Worm (Caenorhabditis elegans) whole organism, L2 larva: ENCODE results near the gene scb-1.

ENCODE experiments used
- C34F6.9 ChIP-seq: fragments of 150-350 bp; optimal IDR thresholded peaks from 2 replicates; lab custom pipeline; 2014; ENCODE audit warnings: missing biosample characterization, missing genetic modification characterization
- F13H6.1 ChIP-seq: sonication (generic microtip); optimal IDR thresholded peaks from 2 replicates; lab custom pipeline; 2016; ENCODE audit warnings: missing genetic modification characterization, missing compliant biosample characterization
- R02D3.7 ChIP-seq: fragments of 150-350 bp; optimal IDR thresholded peaks from 2 replicates; lab custom pipeline; 2014; ENCODE audit warnings: missing biosample characterization, missing genetic modification characterization
- Y55F3AM.14 ChIP-seq: fragments of 200-800 bp; sonication (Bioruptor generic); optimal IDR thresholded peaks from 2 replicates; lab custom pipeline; 2018; ENCODE audit warnings: mild to moderate bottlenecking, missing genetic modification characterization, missing compliant biosample characterization
- ZK546.5 ChIP-seq: sonication (generic microtip); optimal IDR thresholded peaks from 2 replicates; lab custom pipeline; 2017; ENCODE audit warnings: missing biosample characterization, missing genetic modification characterization
- alr-1 ChIP-seq: fragments of 150-350 bp; optimal IDR thresholded peaks from 2 replicates; lab custom pipeline; 2014; ENCODE audit warnings: missing biosample characterization, missing genetic modification characterization
- aly-2 ChIP-seq: fragments of 150-350 bp; optimal IDR thresholded peaks from 2 replicates; lab custom pipeline; 2014; ENCODE audit warnings: missing biosample characterization, missing genetic modification characterization
- ama-1 ChIP-seq: fragments of 150-350 bp; optimal IDR thresholded peaks from 2 replicates; lab custom pipeline; 2018; ENCODE audit warnings: inconsistent platforms
- blmp-1 ChIP-seq: sonication (generic microtip); optimal IDR thresholded peaks from 2 replicates; lab custom pipeline; 2017; ENCODE audit warnings: missing genetic modification characterization, mild to moderate bottlenecking, missing compliant biosample characterization, antibody characterized with exemption, moderate library complexity; ENCODE audit not compliant: insufficient read depth
- ceh-16 ChIP-seq: fragments of 150-350 bp; optimal IDR thresholded peaks from 2 replicates; lab custom pipeline; 2014; ENCODE audit warnings: missing biosample characterization, missing genetic modification characterization
- crh-2 ChIP-seq: sonication (generic microtip); optimal IDR thresholded peaks from 2 replicates; lab custom pipeline; 2017; ENCODE audit warnings: missing biosample characterization, missing genetic modification characterization
- dmd-4 ChIP-seq: sonication (generic microtip); optimal IDR thresholded peaks from 2 replicates; lab custom pipeline; 2017; ENCODE audit warnings: missing biosample characterization, missing genetic modification characterization
- elt-1 ChIP-seq: fragments of 150-350 bp; optimal IDR thresholded peaks from 2 replicates; lab custom pipeline; 2014; ENCODE audit warnings: missing biosample characterization, missing genetic modification characterization
- elt-3 ChIP-seq: sonication (generic microtip); optimal IDR thresholded peaks from 2 replicates; lab custom pipeline; 2017; ENCODE audit warnings: missing biosample characterization, missing genetic modification characterization
- fos-1 ChIP-seq: fragments of 150-350 bp; optimal IDR thresholded peaks from 2 replicates; lab custom pipeline; 2014; ENCODE audit warnings: missing biosample characterization, missing genetic modification characterization
- gmeb-1 ChIP-seq: fragments of 150-350 bp; optimal IDR thresholded peaks from 2 replicates; lab custom pipeline; 2014; ENCODE audit warnings: missing biosample characterization, missing genetic modification characterization
- lin-11 ChIP-seq: fragments of 150-350 bp; sonication (generic microtip); optimal IDR thresholded peaks from 2 replicates; lab custom pipeline; 2014; ENCODE audit warnings: missing biosample characterization, missing genetic modification characterization, inconsistent platforms, mixed read lengths
- lin-13 ChIP-seq: fragments of 150-350 bp; optimal IDR thresholded peaks from 2 replicates; lab custom pipeline; 2014; ENCODE audit warnings: missing biosample characterization, missing genetic modification reagents, missing genetic modification characterization
- lin-39 ChIP-seq: fragments of 150-350 bp; optimal IDR thresholded peaks from 2 replicates; lab custom pipeline; 2014; ENCODE audit warnings: missing biosample characterization, missing genetic modification reagents, missing genetic modification characterization
- lsy-2 ChIP-seq, 2 experiments: fragments of 150-350 bp in 1 of 2; sonication (generic microtip) in 1 of 2; optimal IDR thresholded peaks; 2 replicates each; lab custom pipeline; 2014 to 2017; ENCODE audit warnings: missing biosample characterization in 2 of 2, missing genetic modification characterization in 2 of 2
- mab-5 ChIP-seq: fragments of 150-350 bp; optimal IDR thresholded peaks from 2 replicates; lab custom pipeline; 2014; ENCODE audit warnings: missing biosample characterization, missing genetic modification characterization
- mdl-1 ChIP-seq, 2 experiments: fragments of 150-350 bp in 1 of 2; sonication (generic microtip) in 1 of 2; optimal IDR thresholded peaks; 2 replicates each; lab custom pipeline; 2017; ENCODE audit warnings: missing biosample characterization in 2 of 2, missing genetic modification characterization in 2 of 2
- nhr-10 ChIP-seq: sonication (generic microtip); optimal IDR thresholded peaks from 2 replicates; lab custom pipeline; 2017; ENCODE audit warnings: missing biosample characterization, missing genetic modification characterization
- nhr-11 ChIP-seq: fragments of 150-350 bp; optimal IDR thresholded peaks from 2 replicates; lab custom pipeline; 2014; ENCODE audit warnings: missing biosample characterization, missing genetic modification characterization
- nhr-12 ChIP-seq: fragments of 150-350 bp; optimal IDR thresholded peaks from 2 replicates; lab custom pipeline; 2014; ENCODE audit warnings: missing biosample characterization, missing genetic modification characterization
- nhr-129 ChIP-seq: fragments of 150-350 bp; optimal IDR thresholded peaks from 2 replicates; lab custom pipeline; 2014; ENCODE audit warnings: missing biosample characterization, missing genetic modification characterization
- nhr-21 ChIP-seq: fragments of 150-350 bp; optimal IDR thresholded peaks from 2 replicates; lab custom pipeline; 2014; ENCODE audit warnings: missing biosample characterization, missing genetic modification characterization
- nhr-25 ChIP-seq: fragments of 150-350 bp; sonication (generic microtip); optimal IDR thresholded peaks from 3 replicates; lab custom pipeline; 2014; ENCODE audit warnings: missing biosample characterization, missing genetic modification characterization
- nhr-6 ChIP-seq: fragments of 150-350 bp; optimal IDR thresholded peaks from 2 replicates; lab custom pipeline; 2014; ENCODE audit warnings: missing biosample characterization, missing genetic modification characterization
- nhr-77 ChIP-seq: fragments of 150-350 bp; optimal IDR thresholded peaks from 2 replicates; lab custom pipeline; 2014; ENCODE audit warnings: missing biosample characterization, missing genetic modification characterization
- peb-1 ChIP-seq: fragments of 150-350 bp; optimal IDR thresholded peaks from 2 replicates; lab custom pipeline; 2014; ENCODE audit warnings: missing biosample characterization, missing genetic modification characterization
- sem-4 ChIP-seq: fragments of 150-350 bp; optimal IDR thresholded peaks from 2 replicates; lab custom pipeline; 2014; ENCODE audit warnings: missing biosample characterization, missing genetic modification reagents, missing genetic modification characterization
- sma-3 ChIP-seq: sonication (generic microtip); optimal IDR thresholded peaks from 2 replicates; lab custom pipeline; 2016; ENCODE audit warnings: missing genetic modification reagents, missing genetic modification characterization, missing compliant biosample characterization
- sma-9 ChIP-seq, 2 experiments: fragments of 150-350 bp in 1 of 2; sonication (generic microtip) in 1 of 2; optimal IDR thresholded peaks; 2 replicates each; lab custom pipeline; 2014 to 2016; ENCODE audit warnings: missing genetic modification characterization in 2 of 2, mild to moderate bottlenecking in 1 of 2, missing biosample characterization in 1 of 2, missing compliant biosample characterization in 1 of 2, missing genetic modification reagents in 1 of 2, moderate library complexity in 1 of 2
- snpc-4 ChIP-seq: fragments of 150-350 bp; optimal IDR thresholded peaks from 2 replicates; lab custom pipeline; 2014; ENCODE audit warnings: missing biosample characterization, missing genetic modification characterization
- unc-39 ChIP-seq: fragments of 150-350 bp; optimal IDR thresholded peaks from 2 replicates; lab custom pipeline; 2014; ENCODE audit warnings: missing biosample characterization, missing genetic modification characterization
- unc-55 ChIP-seq: fragments of 150-350 bp; sonication (generic microtip); optimal IDR thresholded peaks from 3 replicates; lab custom pipeline; 2014; ENCODE audit warnings: missing biosample characterization, missing genetic modification reagents, missing genetic modification characterization
- ztf-1 ChIP-seq: fragments of 200-800 bp; sonication (Bioruptor generic); conservative IDR thresholded peaks from 2 replicates; pipeline ENCODE4 v1.3.6; 2022; ENCODE audit warnings: missing genetic modification characterization, missing compliant biosample characterization
- ztf-4 ChIP-seq: fragments of 150-350 bp; optimal IDR thresholded peaks from 2 replicates; lab custom pipeline; 2014; ENCODE audit warnings: missing biosample characterization, missing genetic modification characterization

The scb-1 gene

DNA sequence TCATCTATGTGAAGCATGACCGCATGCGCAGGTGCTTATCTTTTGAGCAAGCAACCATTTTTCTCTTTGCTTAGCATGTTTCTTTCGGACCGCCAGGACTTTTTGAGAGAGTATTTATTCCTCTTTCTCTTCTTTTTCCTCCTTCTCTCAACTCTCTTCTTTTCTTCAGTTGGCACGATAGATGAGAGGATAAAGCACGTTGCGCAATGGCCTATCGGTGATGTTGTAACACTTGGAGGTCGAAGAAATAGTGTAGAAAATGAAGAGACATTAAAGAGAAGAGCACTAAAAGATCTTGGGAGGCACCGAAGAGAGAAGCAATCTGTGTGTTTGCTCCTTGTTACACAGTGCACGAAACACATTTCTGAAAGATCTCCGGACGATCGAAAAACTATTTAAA, 35.8 kb downstream of the scb-1 start (continued):
- TF ChIP-seq gmeb-1 (tag; lab: Kevin White, UChicago): no peak
- TF ChIP-seq nhr-77 (tag; lab: Kevin White, UChicago): no peak
- peak; percentile 33 for TF ChIP-seq lin-13 (GFP tag; lab: Kevin White, UChicago)
- TF ChIP-seq elt-3: no peak
- TF ChIP-seq Y55F3AM.14 (GFP tag; lab: Kevin White, UChicago): peak; percentile 5
- TF ChIP-seq sma-9 (GFP tag; optimal IDR thresholded peaks at IDR 0.05; lab: Kevin White, UChicago): peak; percentile 61
- TF ChIP-seq sma-9 (tag; optimal IDR thresholded peaks at IDR 0.05; lab: Kevin White, UChicago): no peak
- TF ChIP-seq F13H6.1: peak; percentile 84
- peak; percentile 38 for TF ChIP-seq mab-5 (tag; lab: Kevin White, UChicago)
- TF ChIP-seq blmp-1 (tag; lab: Kevin White, UChicago): no peak
- TF ChIP-seq nhr-6 (tag; lab: Kevin White, UChicago): no peak
- no peak for TF ChIP-seq nhr-11 (tag; lab: Kevin White, UChicago)
- TF ChIP-seq lin-39 (tag; lab: Kevin White, UChicago): no peak
- TF ChIP-seq unc-55 (GFP tag; lab: Kevin White, UChicago): peak; percentile 29
- TF ChIP-seq nhr-10 (tag; lab: Kevin White, UChicago): no peak
- TF ChIP-seq unc-39: no peak
- TF ChIP-seq aly-2: no peak
- TF ChIP-seq C34F6.9 (tag; lab: Kevin White, UChicago): peak; percentile 68
- no peak for TF ChIP-seq nhr-12 (tag; lab: Kevin White, UChicago)

DNA sequence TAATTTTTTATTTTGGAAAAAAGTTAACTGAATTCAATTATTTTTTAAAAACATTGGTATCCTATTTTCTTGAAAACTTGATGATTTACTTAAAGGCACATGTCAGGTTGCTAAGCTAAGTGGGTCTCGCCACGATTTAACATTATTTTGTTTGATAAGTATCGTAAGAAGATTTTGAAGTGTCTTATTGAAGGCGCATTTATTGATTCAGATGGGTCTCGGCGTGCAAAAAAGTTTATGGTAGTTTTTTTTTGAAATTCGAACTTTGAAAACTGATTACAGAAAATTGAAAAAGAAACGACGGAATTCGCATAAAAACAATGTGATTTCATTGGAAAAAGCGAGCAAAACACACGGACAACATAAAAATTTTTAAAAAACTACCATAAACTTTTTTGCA, 36.5 kb downstream of the scb-1 start:
- TF ChIP-seq mab-5 (tag; lab: Kevin White, UChicago): no peak
- TF ChIP-seq nhr-11 (tag; lab: Kevin White, UChicago): no peak
- no peak for TF ChIP-seq nhr-12 (tag; lab: Kevin White, UChicago)
- no peak for TF ChIP-seq crh-2 (tag; lab: Kevin White, UChicago)
- no peak for TF ChIP-seq nhr-25 (tag; lab: Kevin White, UChicago)
- TF ChIP-seq fos-1 (tag; lab: Kevin White, UChicago): no peak
- TF ChIP-seq ceh-16: no peak
- no peak for TF ChIP-seq elt-1 (tag; lab: Kevin White, UChicago)
- TF ChIP-seq F13H6.1: no peak

DNA sequence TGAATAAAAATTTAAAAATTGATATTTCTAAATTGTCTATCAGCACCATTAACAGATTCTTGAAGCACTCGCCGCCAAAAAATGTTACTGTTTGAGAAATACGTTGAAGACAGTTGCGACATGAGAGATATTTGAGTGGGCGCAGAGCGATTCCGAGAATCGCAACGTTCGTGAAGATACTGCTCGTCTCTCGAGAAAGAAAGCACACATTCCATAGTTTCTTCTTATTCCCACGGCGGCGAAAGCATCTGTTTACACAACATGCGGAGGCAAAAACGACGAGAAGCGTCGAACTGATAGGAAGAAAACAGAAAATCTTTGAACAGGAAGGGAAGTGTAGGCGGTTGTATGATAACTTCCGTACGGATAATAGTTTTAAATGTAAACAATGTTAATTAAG, 37.0 kb downstream of the scb-1 start:
- TF ChIP-seq R02D3.7 (tag; lab: Kevin White, UChicago): no peak
- no peak for TF ChIP-seq nhr-21 (tag; lab: Kevin White, UChicago)
- peak; percentile 79 for TF ChIP-seq ztf-4 (tag; lab: Kevin White, UChicago)
- no peak for TF ChIP-seq peb-1 (tag; lab: Kevin White, UChicago)
- TF ChIP-seq nhr-11 (tag; lab: Kevin White, UChicago): no peak
- TF ChIP-seq lsy-2 (tag; optimal IDR thresholded peaks at IDR 0.05; lab: Kevin White, UChicago): peak; percentile 14 to 48
- TF ChIP-seq ama-1: peak; percentile 38
- TF ChIP-seq lin-13 (GFP tag; lab: Kevin White, UChicago): peak; percentile 21
- peak; percentile 14 for TF ChIP-seq crh-2 (tag; lab: Kevin White, UChicago)
- no peak for TF ChIP-seq Y55F3AM.14 (GFP tag; lab: Kevin White, UChicago)
- TF ChIP-seq C34F6.9 (tag; lab: Kevin White, UChicago): peak; percentile 14
- peak; percentile 68 for TF ChIP-seq nhr-6 (tag; lab: Kevin White, UChicago)
- TF ChIP-seq sem-4 (tag; lab: Kevin White, UChicago): peak; percentile 33
- TF ChIP-seq F13H6.1: peak; percentile 86
- peak; percentile 78 for TF ChIP-seq nhr-129
- peak; percentile 81 for TF ChIP-seq sma-9 (GFP tag; optimal IDR thresholded peaks at IDR 0.05; lab: Kevin White, UChicago)
- no peak for TF ChIP-seq sma-9 (tag; optimal IDR thresholded peaks at IDR 0.05; lab: Kevin White, UChicago)
- no peak for TF ChIP-seq ceh-16
- TF ChIP-seq aly-2: no peak
- no peak for TF ChIP-seq ZK546.5 (tag; lab: Kevin White, UChicago)
- TF ChIP-seq unc-39: no peak
- TF ChIP-seq sma-3 (GFP tag; lab: Kevin White, UChicago): peak; percentile 73
- TF ChIP-seq elt-1 (tag; lab: Kevin White, UChicago): no peak
- no peak for TF ChIP-seq unc-55 (GFP tag; lab: Kevin White, UChicago)
- TF ChIP-seq, all 48 proteins: peak for 12

- no peak for TF ChIP-seq nhr-11 (tag; lab: Kevin White, UChicago)
- no peak for TF ChIP-seq mab-5 (tag; lab: Kevin White, UChicago)
- TF ChIP-seq sem-4 (tag; lab: Kevin White, UChicago): peak; percentile 9
- no peak for TF ChIP-seq blmp-1 (tag; lab: Kevin White, UChicago)
- no peak for TF ChIP-seq lin-11 (tag; lab: Kevin White, UChicago)
- TF ChIP-seq ama-1: no peak
- TF ChIP-seq Y55F3AM.14 (GFP tag; lab: Kevin White, UChicago): no peak
- peak; percentile 96 for TF ChIP-seq fos-1 (tag; lab: Kevin White, UChicago)
- no peak for TF ChIP-seq lin-13 (GFP tag; lab: Kevin White, UChicago)
- TF ChIP-seq alr-1 (tag; lab: Kevin White, UChicago): no peak
- TF ChIP-seq lsy-2 (tag; optimal IDR thresholded peaks at IDR 0.05; lab: Kevin White, UChicago): peak in 1 of 2 experiments; percentile 29
- peak; percentile 60 for TF ChIP-seq sma-9 (GFP tag; optimal IDR thresholded peaks at IDR 0.05; lab: Kevin White, UChicago)
- TF ChIP-seq sma-9 (tag; optimal IDR thresholded peaks at IDR 0.05; lab: Kevin White, UChicago): no peak
- no peak for TF ChIP-seq snpc-4
- TF ChIP-seq ztf-1 (GFP tag; lab: Robert Waterston, UW): no peak
- no peak for TF ChIP-seq ceh-16
- no peak for TF ChIP-seq C34F6.9 (tag; lab: Kevin White, UChicago)
- TF ChIP-seq peb-1 (tag; lab: Kevin White, UChicago): no peak
- no peak for TF ChIP-seq R02D3.7 (tag; lab: Kevin White, UChicago)
- no peak for TF ChIP-seq gmeb-1 (tag; lab: Kevin White, UChicago)
- no peak for TF ChIP-seq ZK546.5 (tag; lab: Kevin White, UChicago)
- TF ChIP-seq elt-1 (tag; lab: Kevin White, UChicago): no peak
- no peak for TF ChIP-seq lin-39 (tag; lab: Kevin White, UChicago)
- TF ChIP-seq dmd-4 (tag; lab: Kevin White, UChicago): no peak
- TF ChIP-seq nhr-12 (tag; lab: Kevin White, UChicago): no peak
- no peak for TF ChIP-seq sma-3 (GFP tag; lab: Kevin White, UChicago)
- TF ChIP-seq mdl-1 (tag; optimal IDR thresholded peaks at IDR 0.05; lab: Kevin White, UChicago): no peak
- no peak for TF ChIP-seq nhr-25 (tag; lab: Kevin White, UChicago)
- peak; percentile 75 for TF ChIP-seq F13H6.1
- TF ChIP-seq nhr-77 (tag; lab: Kevin White, UChicago): no peak
These were observed 39.0 kb downstream of the scb-1 start, which contains the start of gene act-1 for ce11 chrV:11080345-11081102. Gene act-1 (plus strand): TSS chrV:11081052.
